Worm (Caenorhabditis elegans) whole organism, L2 larva: ENCODE measurements around the gene unc-68.

Source experiments
- Y55F3AM.14 ChIP-seq: fragments of 200-800 bp; sonication (Bioruptor generic); optimal IDR thresholded peaks from 2 replicates; lab custom pipeline; 2018; ENCODE audit warnings: mild to moderate bottlenecking, missing genetic modification characterization, missing compliant biosample characterization
- ZK546.5 ChIP-seq: sonication (generic microtip); optimal IDR thresholded peaks from 2 replicates; lab custom pipeline; 2017; ENCODE audit warnings: missing biosample characterization, missing genetic modification characterization
- aly-2 ChIP-seq: fragments of 150-350 bp; optimal IDR thresholded peaks from 2 replicates; lab custom pipeline; 2014; ENCODE audit warnings: missing biosample characterization, missing genetic modification characterization
- ceh-82 ChIP-seq: fragments of 150-350 bp; optimal IDR thresholded peaks from 2 replicates; lab custom pipeline; 2014; ENCODE audit warnings: missing biosample characterization, missing genetic modification characterization
- elt-3 ChIP-seq: sonication (generic microtip); optimal IDR thresholded peaks from 2 replicates; lab custom pipeline; 2017; ENCODE audit warnings: missing biosample characterization, missing genetic modification characterization
- fos-1 ChIP-seq: fragments of 150-350 bp; optimal IDR thresholded peaks from 2 replicates; lab custom pipeline; 2014; ENCODE audit warnings: missing biosample characterization, missing genetic modification characterization
- lin-13 ChIP-seq: fragments of 150-350 bp; optimal IDR thresholded peaks from 2 replicates; lab custom pipeline; 2014; ENCODE audit warnings: missing biosample characterization, missing genetic modification reagents, missing genetic modification characterization
- lsy-2 ChIP-seq, 2 experiments: fragments of 150-350 bp in 1 of 2; sonication (generic microtip) in 1 of 2; optimal IDR thresholded peaks; 2 replicates each; lab custom pipeline; 2014 to 2017; ENCODE audit warnings: missing biosample characterization in 2 of 2, missing genetic modification characterization in 2 of 2
- nhr-10 ChIP-seq: sonication (generic microtip); optimal IDR thresholded peaks from 2 replicates; lab custom pipeline; 2017; ENCODE audit warnings: missing biosample characterization, missing genetic modification characterization
- nhr-12 ChIP-seq: fragments of 150-350 bp; optimal IDR thresholded peaks from 2 replicates; lab custom pipeline; 2014; ENCODE audit warnings: missing biosample characterization, missing genetic modification characterization
- nhr-77 ChIP-seq: fragments of 150-350 bp; optimal IDR thresholded peaks from 2 replicates; lab custom pipeline; 2014; ENCODE audit warnings: missing biosample characterization, missing genetic modification characterization
- sma-9 ChIP-seq, 2 experiments: fragments of 150-350 bp in 1 of 2; sonication (generic microtip) in 1 of 2; optimal IDR thresholded peaks; 2 replicates each; lab custom pipeline; 2014 to 2016; ENCODE audit warnings: missing genetic modification characterization in 2 of 2, mild to moderate bottlenecking in 1 of 2, missing biosample characterization in 1 of 2, missing compliant biosample characterization in 1 of 2, missing genetic modification reagents in 1 of 2, moderate library complexity in 1 of 2
- unc-62 ChIP-seq: fragments of 150-350 bp; optimal IDR thresholded peaks from 2 replicates; lab custom pipeline; 2014; ENCODE audit warnings: missing biosample characterization, missing genetic modification reagents, missing genetic modification characterization
- ztf-11 ChIP-seq: sonication (generic microtip); optimal IDR thresholded peaks from 2 replicates; lab custom pipeline; 2017; ENCODE audit warnings: missing biosample characterization, missing genetic modification characterization

DNA sequence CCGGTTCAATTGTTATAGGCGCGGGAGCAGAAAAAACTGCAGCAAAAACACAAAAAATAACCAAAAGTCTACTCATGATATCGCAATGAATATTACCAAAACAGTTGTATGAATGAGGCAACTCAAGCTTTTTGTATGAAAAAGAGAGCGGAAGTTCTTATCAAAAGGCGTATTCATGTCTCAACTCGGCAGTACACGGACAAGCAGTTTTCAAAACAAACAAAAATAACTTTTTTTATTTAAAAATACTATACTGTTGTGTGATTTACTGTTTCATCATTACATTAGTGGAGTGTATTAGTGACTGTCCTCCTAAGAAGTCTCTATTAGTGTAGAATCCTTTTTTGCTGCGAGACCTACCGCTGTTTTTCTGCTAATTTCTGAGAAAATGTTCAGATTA, 18.6 kb upstream of the unc-68 start, which contains the start of gene Y57E12B.4:
- TF ChIP-seq Y55F3AM.14 (GFP tag; lab: Kevin White, UChicago) (no peak), lsy-2 (tag; optimal IDR thresholded peaks at IDR 0.05; lab: Kevin White, UChicago) (no peak), fos-1 (no peak), ztf-11 (no peak), ZK546.5 (tag; lab: Kevin White, UChicago) (no peak), nhr-12 (tag; lab: Kevin White, UChicago) (no peak), elt-3 (tag; lab: Kevin White, UChicago) (no peak), ceh-82 (tag; lab: Kevin White, UChicago) (no peak), nhr-10 (tag; lab: Kevin White, UChicago) (no peak), nhr-77 (tag; lab: Kevin White, UChicago) (no peak), sma-9 (GFP tag; optimal IDR thresholded peaks at IDR 0.05; lab: Kevin White, UChicago) (no peak), sma-9 (tag; optimal IDR thresholded peaks at IDR 0.05; lab: Kevin White, UChicago) (no peak), lin-13 (no peak), aly-2 (no peak), unc-62 (no peak)
